Worm (Caenorhabditis elegans): ENCODE measurements around the gene srx-78.

- no peak for TF ChIP-seq flt-1 (GFP tag; IDR thresholded peaks at IDR 0.05)
- TF ChIP-seq ama-1 (optimal IDR thresholded peaks at IDR 0.05), result no peak
- TF ChIP-seq ceh-36 (tag; optimal IDR thresholded peaks at IDR 0.05), result no peak
- no peak for TF ChIP-seq F13C5.2 (tag; optimal IDR thresholded peaks at IDR 0.05)
- no peak for TF ChIP-seq tbx-37 (GFP tag; conservative IDR thresholded peaks at IDR 0.05)
- no peak for TF ChIP-seq scrt-1 (GFP tag; IDR thresholded peaks at IDR 0.05)
Observed at ce11 chrV:15132423-15132822, 37.6 kb downstream of the srx-78 start, which contains the start of gene str-171.

Data from whole organism, early embryonic.